Worm (Caenorhabditis elegans) whole organism, L3 larva: ENCODE measurements around the gene hmt-1.

Source experiments
- ama-1 ChIP-seq: fragments of 150-350 bp; optimal IDR thresholded peaks from 2 replicates; lab custom pipeline; 2018
- fos-1 ChIP-seq: fragments of 150-350 bp; optimal IDR thresholded peaks from 2 replicates; lab custom pipeline; 2014; ENCODE audit warnings: missing biosample characterization, missing genetic modification characterization
- nhr-237 ChIP-seq: fragments of 150-350 bp; optimal IDR thresholded peaks from 2 replicates; lab custom pipeline; 2014; ENCODE audit warnings: missing biosample characterization, missing genetic modification characterization
- unc-62 ChIP-seq: fragments of 150-350 bp; sonication (generic microtip); optimal IDR thresholded peaks from 4 replicates; lab custom pipeline; 2014; ENCODE audit warnings: missing biosample characterization, missing genetic modification reagents, missing genetic modification characterization

DNA sequence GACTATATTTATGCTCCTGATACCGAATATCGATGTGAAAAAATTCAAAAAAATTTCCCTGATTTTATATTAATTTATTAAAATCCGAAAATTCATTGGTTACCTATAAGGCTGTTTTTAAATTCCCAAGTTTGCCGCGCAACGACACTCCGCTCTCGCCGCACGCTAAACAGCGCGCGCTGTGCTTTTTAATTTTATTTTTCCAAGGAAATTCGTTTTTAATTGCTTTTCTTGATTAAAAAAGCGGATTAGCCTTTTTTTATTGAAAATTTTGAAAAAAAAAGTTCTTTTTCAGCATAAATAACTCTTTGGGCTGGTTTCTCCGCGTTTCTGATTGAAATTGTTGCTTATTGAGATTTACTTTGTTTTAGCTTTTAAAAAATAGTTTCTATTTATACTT, 7.6 kb upstream of the hmt-1 start:
- no peak for TF ChIP-seq ama-1 (lab: Kevin White, UChicago)
- TF ChIP-seq unc-62 (GFP tag; lab: Kevin White, UChicago): no peak
- TF ChIP-seq nhr-237 (tag; lab: Kevin White, UChicago): no peak
- TF ChIP-seq fos-1: no peak
